Worm (Caenorhabditis elegans): Measurements from ENCODE around the gene Y97E10AR.3.

DNA sequence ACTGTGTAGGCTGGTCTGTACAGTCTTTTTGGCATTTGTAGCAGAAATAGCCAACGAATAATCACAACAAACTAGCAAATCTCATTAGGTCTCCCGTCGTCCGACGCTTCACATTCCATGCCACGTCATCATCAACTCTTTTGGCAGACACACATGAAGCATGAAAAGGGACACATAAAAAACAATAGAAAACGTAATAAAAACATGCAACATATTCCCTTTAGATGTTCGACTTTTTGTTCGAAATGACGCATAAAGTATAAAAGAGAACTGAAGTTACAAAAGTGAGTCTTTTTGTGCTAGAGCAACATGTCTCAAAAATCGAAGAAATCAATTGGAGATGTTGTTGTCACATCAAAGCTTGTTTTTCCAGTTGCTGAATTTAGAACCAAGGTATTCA, 44.5 kb upstream of the Y97E10AR.3 start, which contains the start of gene sth-1:
- TF ChIP-seq unc-98 (GFP tag; IDR thresholded peaks at IDR 0.05) (no peak), efl-1 (optimal IDR thresholded peaks at IDR 0.05) (no peak), efl-1 (GFP tag; optimal IDR thresholded peaks at IDR 0.05 in 1 of 2) (no peak), aly-2 (tag; optimal IDR thresholded peaks at IDR 0.05) (no peak), ceh-90 (tag; optimal IDR thresholded peaks at IDR 0.05) (no peak), lin-13 (GFP tag; optimal IDR thresholded peaks at IDR 0.05) (no peak), nhr-76 (tag; optimal IDR thresholded peaks at IDR 0.05) (no peak), lin-15B (tag; optimal IDR thresholded peaks at IDR 0.05) (no peak), xbp-1 (tag; optimal IDR thresholded peaks at IDR 0.05) (no peak), unc-30 (tag; optimal IDR thresholded peaks at IDR 0.05) (no peak), nhr-85 (tag) (no peak), zip-4 (GFP tag; optimal IDR thresholded peaks at IDR 0.05) (no peak), isw-1 (GFP tag; IDR thresholded peaks at IDR 0.05) (no peak), unc-86 (tag; optimal IDR thresholded peaks at IDR 0.05) (no peak)
